Fruit fly (Drosophila melanogaster): ENCODE data around the gene mor.

The mor gene

dm6 chr3R:16011698-16012332 lies 39.1 kb upstream of the mor start (continued):
- TF ChIP-seq CG15269 (tag; optimal IDR thresholded peaks at IDR 0.05) (peak; percentile 13), CG16779 (GFP tag; IDR thresholded peaks at IDR 0.05) (no peak), bsh (GFP tag; optimal IDR thresholded peaks at IDR 0.05) (no peak), cwo (GFP tag; optimal IDR thresholded peaks at IDR 0.05) (peak; percentile 46), HmgD (GFP tag; optimal IDR thresholded peaks at IDR 0.05) (no peak), Atf3 (GFP tag; optimal IDR thresholded peaks at IDR 0.05) (no peak), CG15011 (GFP tag; optimal IDR thresholded peaks at IDR 0.05) (no peak), ash1 (GFP tag; optimal IDR thresholded peaks at IDR 0.05) (peak; percentile 33), dmrt99B (tag; optimal IDR thresholded peaks at IDR 0.05) (peak; percentile 35), cg (GFP tag; optimal IDR thresholded peaks at IDR 0.05) (peak; percentile 83), gsb (GFP tag; IDR thresholded peaks at IDR 0.05) (no peak), zfh1 (GFP tag; IDR thresholded peaks at IDR 0.05) (no peak), org-1 (GFP tag; optimal IDR thresholded peaks at IDR 0.05) (no peak), prd (optimal IDR thresholded peaks at IDR 0.05) (no peak), prd (GFP tag; IDR thresholded peaks at IDR 0.05) (no peak), hkb (optimal IDR thresholded peaks at IDR 0.05) (no peak), hkb (GFP tag; IDR thresholded peaks at IDR 0.05) (no peak), CG8944 (GFP tag; optimal IDR thresholded peaks at IDR 0.05) (no peak), kni (GFP tag; optimal IDR thresholded peaks at IDR 0.05) (no peak), CG7963 (GFP tag; IDR thresholded peaks at IDR 0.05; ENCODE audit: partially characterized antibody) (no peak), CG7786 (GFP tag; optimal IDR thresholded peaks at IDR 0.05) (no peak), fd64A (GFP tag; optimal IDR thresholded peaks at IDR 0.05) (peak; percentile 34), PHDP (tag; optimal IDR thresholded peaks at IDR 0.05) (peak; percentile 2), esg (GFP tag; conservative IDR thresholded peaks at IDR 0.05) (no peak), jigr1 (GFP tag; IDR thresholded peaks at IDR 0.05) (no peak), CG34376 (GFP tag; optimal IDR thresholded peaks at IDR 0.05) (peak; percentile 38), Rfx (GFP tag; IDR thresholded peaks at IDR 0.05) (0 out of 2 replicates have a peak, but pooled peaks have one; percentile 5), Nf-YB (GFP tag; optimal IDR thresholded peaks at IDR 0.05) (peak; percentile 88), chif (GFP tag; optimal IDR thresholded peaks at IDR 0.05) (no peak), Chrac-16 (GFP tag; optimal IDR thresholded peaks at IDR 0.05) (no peak), CG10366 (GFP tag; IDR thresholded peaks at IDR 0.05) (no peak), run (tag; optimal IDR thresholded peaks at IDR 0.05) (no peak), D19A (tag; optimal IDR thresholded peaks at IDR 0.05) (no peak), trh (GFP tag; optimal IDR thresholded peaks at IDR 0.05) (no peak), klu (GFP tag; IDR thresholded peaks at IDR 0.05) (no peak), Adf1 (GFP tag; IDR thresholded peaks at IDR 0.05) (peak; percentile 70; the same call in 1 of the 2 replicates), sna (GFP tag; IDR thresholded peaks at IDR 0.05; ENCODE audit: partially characterized antibody) (no peak), CG10462 (GFP tag; optimal IDR thresholded peaks at IDR 0.05) (no peak), Med (GFP tag) (peak; percentile 64), wek (GFP tag; optimal IDR thresholded peaks at IDR 0.05) (peak; percentile 39), CG1792 (GFP tag; optimal IDR thresholded peaks at IDR 0.05) (no peak), pros (GFP tag; optimal IDR thresholded peaks at IDR 0.05) (no peak), CG3838 (GFP tag; optimal IDR thresholded peaks at IDR 0.05) (no peak), sug (tag; optimal IDR thresholded peaks at IDR 0.05) (peak; percentile 83), CG30431 (GFP tag; optimal IDR thresholded peaks at IDR 0.05) (no peak), lbe (GFP tag; optimal IDR thresholded peaks at IDR 0.05) (no peak), Lim3 (GFP tag; IDR thresholded peaks at IDR 0.05) (no peak), sc (optimal IDR thresholded peaks at IDR 0.05) (no peak), sc (GFP tag; optimal IDR thresholded peaks at IDR 0.05) (no peak), emc (GFP tag; optimal IDR thresholded peaks at IDR 0.05) (no peak), Aef1 (GFP tag; IDR thresholded peaks at IDR 0.05) (no peak), dan (GFP tag; IDR thresholded peaks at IDR 0.05) (no peak)

Measured in whole organism, embryonic.